Worm (Caenorhabditis elegans) whole organism, L1 larva: ENCODE results near the gene emg-1.

Experiments
- alr-1 ChIP-seq: fragments of 200-800 bp; sonication (Bioruptor generic); optimal IDR thresholded peaks from 2 replicates; lab custom pipeline; 2018; ENCODE audit warnings: borderline replicate concordance, mild to moderate bottlenecking, missing genetic modification characterization, missing compliant biosample characterization
- efl-3 ChIP-seq: fragments of 200-800 bp; sonication (Bioruptor generic); optimal IDR thresholded peaks from 2 replicates; lab custom pipeline; 2018; ENCODE audit warnings: mild to moderate bottlenecking, missing genetic modification characterization, missing compliant biosample characterization
- elt-3 ChIP-seq, 6 experiments: fragments of 150-350 bp in 1 of 6; sonication (generic microtip); optimal IDR thresholded peaks; 2 replicates each; lab custom pipeline; 2017 to 2018; ENCODE audit warnings: missing biosample characterization in 6 of 6, missing genetic modification characterization in 6 of 6, inconsistent platforms in 1 of 6
- fkh-10 ChIP-seq: sonication (generic microtip); optimal IDR thresholded peaks from 2 replicates; lab custom pipeline; 2017; ENCODE audit warnings: missing biosample characterization, missing genetic modification reagents, missing genetic modification characterization
- fos-1 ChIP-seq: fragments of 150-350 bp; optimal IDR thresholded peaks from 2 replicates; lab custom pipeline; 2014; ENCODE audit warnings: missing biosample characterization, missing genetic modification characterization
- mdl-1 ChIP-seq, 2 experiments: fragments of 150-350 bp; optimal IDR thresholded peaks; 2 replicates each; lab custom pipeline; 2014 to 2017; ENCODE audit warnings: missing biosample characterization in 2 of 2, missing genetic modification characterization in 2 of 2, inconsistent platforms in 1 of 2
- mef-2 ChIP-seq: fragments of 150-350 bp; optimal IDR thresholded peaks from 2 replicates; lab custom pipeline; 2014; ENCODE audit warnings: missing biosample characterization, missing genetic modification characterization
- mep-1 ChIP-seq: fragments of 150-350 bp; optimal IDR thresholded peaks from 2 replicates; lab custom pipeline; 2014; ENCODE audit warnings: missing biosample characterization, missing genetic modification characterization
- nhr-47 ChIP-seq: sonication (generic microtip); optimal IDR thresholded peaks from 2 replicates; lab custom pipeline; 2016; ENCODE audit warnings: mild to moderate bottlenecking, missing genetic modification characterization, moderate library complexity, missing compliant biosample characterization
- unc-130 ChIP-seq: fragments of 150-350 bp; optimal IDR thresholded peaks from 2 replicates; lab custom pipeline; 2017; ENCODE audit warnings: missing biosample characterization, missing genetic modification characterization, inconsistent platforms
- unc-62 ChIP-seq: fragments of 150-350 bp; optimal IDR thresholded peaks from 2 replicates; lab custom pipeline; 2014; ENCODE audit warnings: missing biosample characterization, missing genetic modification reagents, missing genetic modification characterization

ce11 chrIII:10651634-10652033 is 2.3 kb downstream of the emg-1 start:
- TF ChIP-seq fkh-10 (GFP tag; lab: Kevin White, UChicago): no peak
- no peak for TF ChIP-seq unc-62
- TF ChIP-seq mef-2 (tag; lab: Kevin White, UChicago): no peak
- TF ChIP-seq unc-130 (tag; lab: Kevin White, UChicago): no peak
- no peak for TF ChIP-seq efl-3 (GFP tag; lab: Kevin White, UChicago)
- no peak for TF ChIP-seq elt-3 (tag; optimal IDR thresholded peaks at IDR 0.05; lab: Kevin White, UChicago)
- peak; percentile 63 for TF ChIP-seq mep-1
- no peak for TF ChIP-seq fos-1 (tag; lab: Kevin White, UChicago)
- peak in 1 of 2 experiments; percentile 48 for TF ChIP-seq mdl-1 (tag; optimal IDR thresholded peaks at IDR 0.05; lab: Kevin White, UChicago)
- TF ChIP-seq alr-1 (tag; lab: Kevin White, UChicago): no peak
- peak; percentile 66 for TF ChIP-seq nhr-47
